Worm (Caenorhabditis elegans) whole organism, young adult: Measurements from ENCODE around the gene wapl-1.

ENCODE experiments used
- dpff-1 ChIP-seq: sonication (generic microtip); optimal IDR thresholded peaks from 2 replicates; lab custom pipeline; 2017; ENCODE audit warnings: mild to moderate bottlenecking, missing genetic modification characterization, missing compliant biosample characterization
- egl-18 ChIP-seq: fragments of 200-800 bp; sonication (Bioruptor generic); IDR thresholded peaks from 2 replicates; pipeline ENCODE4 v1.3.6; 2022; ENCODE audit warnings: missing genetic modification reagents, missing genetic modification characterization, missing compliant biosample characterization
- hmg-1.2 ChIP-seq: fragments of 200-800 bp; sonication (Bioruptor generic); IDR thresholded peaks from 2 replicates; pipeline ENCODE4 v1.3.6; 2022; ENCODE audit warnings: missing genetic modification reagents, missing genetic modification characterization, missing compliant biosample characterization
- madf-3 ChIP-seq: fragments of 200-800 bp; sonication (Bioruptor generic); IDR thresholded peaks from 2 replicates; pipeline ENCODE4 v1.3.6; 2022; ENCODE audit warnings: missing genetic modification reagents, missing genetic modification characterization, missing compliant biosample characterization
- snpc-4 ChIP-seq, 5 experiments: fragments of 150-350 bp in 1 of 5; sonication (generic microtip) in 4 of 5; optimal IDR thresholded peaks; 2 replicates each; lab custom pipeline; 2014 to 2018; ENCODE audit warnings: missing genetic modification characterization in 5 of 5, missing biosample characterization in 3 of 5, antibody characterized with exemption in 2 of 5, mild to moderate bottlenecking in 2 of 5, missing compliant biosample characterization in 2 of 5, missing genotype in 2 of 5, moderate library complexity in 2 of 5, missing genetic modification reagents in 1 of 5
- unc-62 ChIP-seq: fragments of 150-350 bp; optimal IDR thresholded peaks from 2 replicates; lab custom pipeline; 2014; ENCODE audit warnings: missing biosample characterization, missing genetic modification reagents, missing genetic modification characterization
- xnd-1 ChIP-seq: sonication (generic microtip); optimal IDR thresholded peaks from 2 replicates; lab custom pipeline; 2016; ENCODE audit warnings: missing genotype, missing genetic modification reagents, missing genetic modification characterization, missing compliant biosample characterization

ce11 chrIV:4481298-4481697, 35.8 kb upstream of the wapl-1 start:
- TF ChIP-seq snpc-4 (GFP tag; optimal IDR thresholded peaks at IDR 0.05; lab: Kevin White, UChicago), result no peak
- no peak for TF ChIP-seq snpc-4 (tag; optimal IDR thresholded peaks at IDR 0.05; lab: Kevin White, UChicago)
- no peak for TF ChIP-seq hmg-1.2 (GFP tag; lab: Robert Waterston, UW)
- TF ChIP-seq egl-18 (GFP tag; lab: Robert Waterston, UW), result no peak
- no peak for TF ChIP-seq dpff-1 (tag; lab: Kevin White, UChicago)
- TF ChIP-seq unc-62, result no peak
- TF ChIP-seq madf-3 (GFP tag; lab: Robert Waterston, UW), result no peak
- TF ChIP-seq xnd-1 (tag; lab: Kevin White, UChicago), result no peak
